Fruit fly (Drosophila melanogaster) whole organism, embryonic: ENCODE data around the gene f-cup.
A peak's percentile ranks its signal among the peaks of the same experiment; 100 is the strongest.

Experiments
- Awh ChIP-seq: fragments of 200-800 bp; sonication (Bioruptor generic); IDR thresholded peaks from 2 replicates; pipeline ENCODE4, ENCODE4 v1.3.6; 2022; ENCODE audit warnings: missing biosample characterization, missing genetic modification characterization
- BtbVII ChIP-seq: fragments of 200-800 bp; sonication (Bioruptor generic); optimal IDR thresholded peaks from 3 replicates; lab custom pipeline; 2017; ENCODE audit warnings: missing biosample characterization, mild to moderate bottlenecking, missing genetic modification characterization
- CG10543 ChIP-seq: fragments of 200-800 bp; sonication (Bioruptor generic); optimal IDR thresholded peaks from 3 replicates; lab custom pipeline; 2017; ENCODE audit warnings: missing biosample characterization, mild to moderate bottlenecking, missing genetic modification characterization, moderate library complexity
- CG12071 ChIP-seq: fragments of 200-800 bp; sonication (Bioruptor generic); optimal IDR thresholded peaks from 3 replicates; lab custom pipeline; 2018; ENCODE audit warnings: missing biosample characterization, mild to moderate bottlenecking, missing genetic modification characterization
- CG12104 ChIP-seq: fragments of 200-800 bp; sonication (Bioruptor generic); optimal IDR thresholded peaks from 3 replicates; lab custom pipeline; 2016; ENCODE audit warnings: missing biosample characterization, missing genetic modification characterization
- CG12744 ChIP-seq: fragments of 200-800 bp; sonication (Bioruptor generic); optimal IDR thresholded peaks from 2 replicates; lab custom pipeline; 2016; ENCODE audit warnings: missing biosample characterization, missing genetic modification characterization
- CG13775 ChIP-seq: fragments of 200-800 bp; sonication (Bioruptor generic); optimal IDR thresholded peaks from 3 replicates; lab custom pipeline; 2017; ENCODE audit warnings: missing biosample characterization, mild to moderate bottlenecking, missing genetic modification characterization
- CG17186 ChIP-seq: fragments of 200-800 bp; sonication (Bioruptor generic); optimal IDR thresholded peaks from 3 replicates; lab custom pipeline; 2017; ENCODE audit warnings: missing biosample characterization, missing genetic modification reagents, missing genetic modification characterization
- CG17361 ChIP-seq: fragments of 200-800 bp; sonication (Bioruptor generic); IDR thresholded peaks from 3 replicates; pipeline ENCODE4 v1.3.6; 2022; ENCODE audit warnings: missing biosample characterization, missing genetic modification characterization
- CG17612 ChIP-seq: fragments of 200-800 bp; sonication (Bioruptor generic); IDR thresholded peaks from 2 replicates; pipeline ENCODE4 v1.3.6; 2022; ENCODE audit warnings: missing biosample characterization, missing genetic modification characterization
- CG2116 ChIP-seq: fragments of 200-800 bp; sonication (Bioruptor generic); optimal IDR thresholded peaks from 3 replicates; lab custom pipeline; 2018; ENCODE audit warnings: missing biosample characterization, mild to moderate bottlenecking, missing genetic modification characterization
- CG2199 ChIP-seq: fragments of 200-800 bp; sonication (Bioruptor generic); IDR thresholded peaks from 3 replicates; pipeline ENCODE4 v1.3.6; 2022; ENCODE audit warnings: missing biosample characterization, missing genetic modification characterization
- CG31224 ChIP-seq: fragments of 200-800 bp; sonication (Bioruptor generic); IDR thresholded peaks from 2 replicates; pipeline ENCODE4 v1.3.6; 2022; ENCODE audit warnings: missing biosample characterization, missing genetic modification characterization
- CG34224 ChIP-seq: fragments of 200-800 bp; sonication (Bioruptor generic); IDR thresholded peaks from 3 replicates; pipeline ENCODE4 v1.3.6; 2022; ENCODE audit warnings: missing biosample characterization, missing genetic modification characterization; ENCODE audit not compliant: partially characterized antibody
- CG34422 ChIP-seq: fragments of 200-800 bp; sonication (Bioruptor generic); IDR thresholded peaks from 3 replicates; pipeline ENCODE4 v1.3.6; 2022; ENCODE audit warnings: missing biosample characterization, missing genetic modification characterization
- CG3847 ChIP-seq: fragments of 200-800 bp; sonication (Bioruptor generic); IDR thresholded peaks from 2 replicates; pipeline ENCODE4 v1.3.6; 2022; ENCODE audit warnings: missing biosample characterization, missing genetic modification characterization
- CG6654 ChIP-seq: fragments of 200-800 bp; sonication (Bioruptor generic); optimal IDR thresholded peaks from 2 replicates; lab custom pipeline; 2017; ENCODE audit warnings: missing biosample characterization, mild to moderate bottlenecking, missing genetic modification characterization
- CG6854 ChIP-seq: fragments of 200-800 bp; sonication (Bioruptor generic); optimal IDR thresholded peaks from 3 replicates; lab custom pipeline; 2017; ENCODE audit warnings: missing biosample characterization, mild to moderate bottlenecking, missing genetic modification characterization
- CG7963 ChIP-seq: fragments of 200-800 bp; sonication (Bioruptor generic); IDR thresholded peaks from 3 replicates; pipeline ENCODE4 v1.3.6; 2022; ENCODE audit warnings: missing biosample characterization, missing genetic modification characterization; ENCODE audit not compliant: partially characterized antibody
- CG9727 ChIP-seq: fragments of 200-800 bp; sonication (Bioruptor generic); optimal IDR thresholded peaks from 3 replicates; lab custom pipeline; 2017; ENCODE audit warnings: missing biosample characterization, mild to moderate bottlenecking, missing genetic modification characterization
- CrebB ChIP-seq: fragments of 200-800 bp; sonication (Bioruptor generic); optimal IDR thresholded peaks from 3 replicates; lab custom pipeline; 2018; ENCODE audit warnings: missing biosample characterization, mild to moderate bottlenecking, missing genetic modification characterization
- Dp ChIP-seq: fragments of 200-800 bp; sonication (Bioruptor generic); optimal IDR thresholded peaks from 2 replicates; lab custom pipeline; 2018; ENCODE audit warnings: missing biosample characterization, mild to moderate bottlenecking, missing genetic modification characterization, moderate library complexity
- HLH3B ChIP-seq: fragments of 200-800 bp; sonication (Bioruptor generic); IDR thresholded peaks from 2 replicates; pipeline ENCODE4 v1.3.6; 2022; ENCODE audit warnings: missing biosample characterization, missing genetic modification characterization
- Hand ChIP-seq: fragments of 200-800 bp; sonication (Bioruptor generic); optimal IDR thresholded peaks from 2 replicates; lab custom pipeline; 2017; ENCODE audit warnings: mild to moderate bottlenecking, missing biosample characterization, missing genetic modification reagents, missing genetic modification characterization
- Hr3 ChIP-seq: fragments of 200-800 bp; sonication (Bioruptor generic); optimal IDR thresholded peaks from 3 replicates; lab custom pipeline; 2016; ENCODE audit warnings: missing biosample characterization, missing genetic modification characterization
- NC2α ChIP-seq: fragments of 200-800 bp; sonication (Bioruptor generic); optimal IDR thresholded peaks from 2 replicates; lab custom pipeline; 2016; ENCODE audit warnings: missing biosample characterization, missing genetic modification characterization
- Sry-δ ChIP-seq: fragments of 200-800 bp; sonication (Bioruptor generic); optimal IDR thresholded peaks from 2 replicates; lab custom pipeline; 2016; ENCODE audit warnings: missing biosample characterization, missing genetic modification characterization
- amos ChIP-seq: fragments of 200-800 bp; sonication (Bioruptor generic); IDR thresholded peaks from 2 replicates; pipeline ENCODE4 v1.3.6; 2022; ENCODE audit warnings: missing biosample characterization, missing genetic modification characterization; ENCODE audit not compliant: partially characterized antibody
- chm ChIP-seq: fragments of 200-800 bp; sonication (Bioruptor generic); IDR thresholded peaks from 2 replicates; pipeline ENCODE4 v1.3.6; 2022; ENCODE audit warnings: missing biosample characterization, missing genetic modification characterization
- crol ChIP-seq: fragments of 200-800 bp; sonication (Bioruptor generic); IDR thresholded peaks from 2 replicates; pipeline ENCODE4 v1.3.6; 2022; ENCODE audit warnings: missing biosample characterization, missing genetic modification characterization
- dan ChIP-seq: fragments of 200-800 bp; sonication (Bioruptor generic); IDR thresholded peaks from 2 replicates; pipeline ENCODE4 v1.3.6; 2022; ENCODE audit warnings: missing biosample characterization, missing genetic modification characterization
- disco-r ChIP-seq: fragments of 200-800 bp; sonication (Bioruptor generic); optimal IDR thresholded peaks from 2 replicates; lab custom pipeline; 2016; ENCODE audit warnings: missing biosample characterization, missing genetic modification characterization
- fd3F ChIP-seq: fragments of 200-800 bp; sonication (Bioruptor generic); optimal IDR thresholded peaks from 2 replicates; lab custom pipeline; 2018; ENCODE audit warnings: missing biosample characterization, mild to moderate bottlenecking, missing genetic modification characterization, moderate library complexity
- gce ChIP-seq: fragments of 200-800 bp; sonication (Bioruptor generic); IDR thresholded peaks from 3 replicates; pipeline ENCODE4 v1.3.6; 2022; ENCODE audit warnings: missing biosample characterization, missing genetic modification characterization
- gfzf ChIP-seq: fragments of 200-800 bp; sonication (Bioruptor generic); optimal IDR thresholded peaks from 2 replicates; lab custom pipeline; 2016; ENCODE audit warnings: missing biosample characterization, mild to moderate bottlenecking, missing genetic modification characterization, moderate library complexity
- jigr1 ChIP-seq: fragments of 200-800 bp; sonication (Bioruptor generic); IDR thresholded peaks from 3 replicates; pipeline ENCODE4 v1.3.6; 2022; ENCODE audit warnings: missing biosample characterization, missing genetic modification characterization
- jing ChIP-seq: fragments of 200-800 bp; sonication (Bioruptor generic); optimal IDR thresholded peaks from 2 replicates; lab custom pipeline; 2018; ENCODE audit warnings: missing biosample characterization, mild to moderate bottlenecking, missing genetic modification characterization
- oc ChIP-seq: fragments of 200-800 bp; sonication (Bioruptor generic); optimal IDR thresholded peaks from 2 replicates; lab custom pipeline; 2018; ENCODE audit warnings: missing biosample characterization, mild to moderate bottlenecking, missing genetic modification characterization, moderate library complexity
- prd ChIP-seq, 3 experiments: fragments of >200 bp in 2 of 3; fragments of 200-800 bp in 1 of 3; sonication (Bioruptor generic) in 1 of 3; optimal IDR thresholded peaks in 2 of 3; IDR thresholded peaks in 1 of 3; 2 replicates in 2 of 3; 3 replicates in 1 of 3; pipeline versions ENCODE4 v1.3.6 to Lab custom; 2017 to 2022; ENCODE audit warnings: missing biosample characterization in 1 of 3, missing genetic modification characterization in 1 of 3
- pzg ChIP-seq: fragments of 200-800 bp; sonication (Bioruptor generic); optimal IDR thresholded peaks from 3 replicates; lab custom pipeline; 2018; ENCODE audit warnings: missing biosample characterization, mild to moderate bottlenecking, missing genetic modification characterization, moderate library complexity
- sc ChIP-seq, 3 experiments: fragments of >200 bp in 2 of 3; fragments of 200-800 bp in 1 of 3; sonication (Bioruptor generic) in 1 of 3; optimal IDR thresholded peaks; 2 replicates in 2 of 3; 3 replicates in 1 of 3; lab custom pipeline; 2017; ENCODE audit warnings: mild to moderate bottlenecking in 1 of 3, missing biosample characterization in 1 of 3, missing genetic modification characterization in 1 of 3, missing genetic modification reagents in 1 of 3
- schlank ChIP-seq: fragments of 200-800 bp; sonication (Bioruptor generic); optimal IDR thresholded peaks from 2 replicates; lab custom pipeline; 2018; ENCODE audit warnings: missing biosample characterization, mild to moderate bottlenecking, missing genetic modification characterization
- tap ChIP-seq: fragments of 200-800 bp; optimal IDR thresholded peaks from 3 replicates; lab custom pipeline; 2019; ENCODE audit warnings: missing biosample characterization, mild to moderate bottlenecking, missing genetic modification characterization, moderate library complexity
- tll ChIP-seq, 2 experiments: fragments of 200-800 bp in 1 of 2; fragments of >200 bp in 1 of 2; sonication (Bioruptor generic) in 1 of 2; optimal IDR thresholded peaks; 2 replicates each; lab custom pipeline; 2017 to 2019; ENCODE audit warnings: missing biosample characterization in 2 of 2, missing genetic modification characterization in 2 of 2, mild to moderate bottlenecking in 1 of 2, moderate library complexity in 1 of 2
- trh ChIP-seq: fragments of 200-800 bp; sonication (Bioruptor generic); optimal IDR thresholded peaks from 2 replicates; lab custom pipeline; 2016; ENCODE audit warnings: missing biosample characterization, missing genetic modification characterization
- twi ChIP-seq: fragments of 200-800 bp; optimal IDR thresholded peaks from 2 replicates; lab custom pipeline; 2019; ENCODE audit warnings: missing biosample characterization, mild to moderate bottlenecking, missing genetic modification characterization, moderate library complexity
- wor ChIP-seq: fragments of 200-800 bp; sonication (Bioruptor generic); IDR thresholded peaks from 2 replicates; pipeline ENCODE4 v1.3.6; 2022; ENCODE audit warnings: missing biosample characterization, missing genetic modification characterization

Gene f-cup

DNA sequence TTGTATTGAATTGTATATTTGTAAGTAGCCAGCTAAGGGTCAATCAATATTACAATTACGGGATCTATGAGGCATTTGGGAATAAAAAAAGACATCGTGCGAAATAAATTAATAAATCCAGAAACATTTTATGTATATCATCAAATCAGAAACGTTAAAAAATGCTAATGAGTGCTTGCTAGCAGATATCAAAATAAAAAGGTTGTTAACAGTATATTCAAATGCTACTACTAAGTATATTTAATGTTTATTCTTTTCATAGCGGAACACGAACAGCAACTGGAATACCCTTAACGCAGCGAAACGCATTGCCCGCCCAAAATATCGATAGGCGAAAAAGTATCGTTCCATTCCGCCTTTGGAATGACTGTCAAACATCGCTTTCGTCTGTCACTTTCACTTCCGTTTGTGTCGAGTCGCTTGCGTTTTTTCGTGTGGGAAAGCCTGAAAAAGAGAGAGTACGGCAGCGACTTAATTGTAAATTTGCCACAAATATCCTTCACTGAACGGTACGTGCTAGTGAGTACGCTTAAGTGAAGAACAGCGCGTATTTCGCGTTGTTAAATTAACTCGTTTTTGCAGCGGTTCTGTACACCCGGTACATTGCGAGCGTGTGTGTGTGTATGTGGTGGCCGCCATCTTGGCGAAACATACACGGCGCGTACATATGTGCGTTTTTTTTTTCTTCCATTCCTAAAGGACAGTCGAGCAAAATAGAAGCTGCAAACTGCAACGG, 39.5 kb downstream of the f-cup start, which contains the start of gene B52 (continued):
- TF ChIP-seq jigr1 (GFP tag; lab: Robert Waterston, UW) (no peak), CG17612 (GFP tag; lab: Robert Waterston, UW) (peak; percentile 54; the same call in 1 of the 2 replicates), prd (optimal IDR thresholded peaks at IDR 0.05; lab: Kevin White, UChicago) (no peak), prd (GFP tag; IDR thresholded peaks at IDR 0.05; lab: Robert Waterston, UW) (peak; percentile 66), crol (GFP tag; lab: Robert Waterston, UW) (no peak), CG34422 (GFP tag; lab: Robert Waterston, UW) (peak; percentile 91; the same call in 1 of the 3 replicates), tap (tag; lab: Kevin White, UChicago) (no peak), CG12744 (peak; percentile 28), CG2199 (0 out of 3 replicates have a peak, but pooled peaks have one; percentile 35), BtbVII (peak; percentile 82), sc (optimal IDR thresholded peaks at IDR 0.05; lab: Kevin White, UChicago) (no peak), sc (GFP tag; optimal IDR thresholded peaks at IDR 0.05; lab: Kevin White, UChicago) (peak; percentile 23), CG13775 (GFP tag; lab: Kevin White, UChicago) (peak; percentile 66), tll (GFP tag; optimal IDR thresholded peaks at IDR 0.05; lab: Kevin White, UChicago) (peak in 1 of 2 experiments; percentile 45), gce (peak; percentile 70; the same call in 1 of the 3 replicates), schlank (tag; lab: Kevin White, UChicago) (peak; percentile 75), Awh (GFP tag; lab: Robert Waterston, UW) (peak; percentile 64), gfzf (GFP tag; lab: Kevin White, UChicago) (peak; percentile 42), trh (GFP tag; lab: Kevin White, UChicago) (no peak), CG17361 (peak; percentile 78), CG10543 (peak; percentile 68), CG9727 (GFP tag; lab: Kevin White, UChicago) (peak; percentile 68), CG17186 (GFP tag; lab: Kevin White, UChicago) (peak; percentile 62), CG2116 (GFP tag; lab: Kevin White, UChicago) (peak; percentile 52), Hr3 (peak; percentile 27), twi (no peak), oc (tag; lab: Kevin White, UChicago) (no peak), dan (GFP tag; lab: Robert Waterston, UW) (no peak), CG7963 (GFP tag; lab: Robert Waterston, UW) (0 out of 3 replicates have a peak, but pooled peaks have one; percentile 28), CG3847 (GFP tag; lab: Robert Waterston, UW) (peak; percentile 43; the same call in 1 of the 2 replicates), CG12071 (GFP tag; lab: Kevin White, UChicago) (peak; percentile 83), Dp (GFP tag; lab: Kevin White, UChicago) (peak; percentile 15), CG34224 (GFP tag; lab: Robert Waterston, UW) (no peak), CG31224 (GFP tag; lab: Robert Waterston, UW) (peak; percentile 43), Sry-δ (peak; percentile 60), CG12104 (GFP tag; lab: Kevin White, UChicago) (peak; percentile 8), CG6854 (peak; percentile 70), CrebB (tag; lab: Kevin White, UChicago) (peak; percentile 80), pzg (GFP tag; lab: Kevin White, UChicago) (peak; percentile 57), CG6654 (GFP tag; lab: Kevin White, UChicago) (no peak), HLH3B (GFP tag; lab: Robert Waterston, UW) (peak; percentile 39), wor (GFP tag; lab: Robert Waterston, UW) (no peak), chm (GFP tag; lab: Robert Waterston, UW) (peak; percentile 80; the same call in 1 of the 2 replicates), NC2α (GFP tag; lab: Kevin White, UChicago) (peak; percentile 1), Hand (GFP tag; lab: Kevin White, UChicago) (peak; percentile 61), disco-r (peak; percentile 62), jing (GFP tag; lab: Kevin White, UChicago) (peak; percentile 17), amos (peak; percentile 73), fd3F (GFP tag; lab: Kevin White, UChicago) (peak; percentile 34)
